Worm (Caenorhabditis elegans): ENCODE results near the gene his-2.

- no peak for TF ChIP-seq ztf-23 (GFP tag; IDR thresholded peaks at IDR 0.05)
- no peak for TF ChIP-seq T22C8.4 (GFP tag; IDR thresholded peaks at IDR 0.05)
- no peak for TF ChIP-seq cog-1 (tag; optimal IDR thresholded peaks at IDR 0.05)
- TF ChIP-seq flt-1 (GFP tag; IDR thresholded peaks at IDR 0.05), result no peak
- no peak for TF ChIP-seq klf-2 (GFP tag; conservative IDR thresholded peaks at IDR 0.05)
- no peak for TF ChIP-seq ref-1 (GFP tag; conservative IDR thresholded peaks at IDR 0.05)
- no peak for TF ChIP-seq med-1 (GFP tag; optimal IDR thresholded peaks at IDR 0.05; ENCODE audit: insufficient read depth)
These were observed 4.5 kb upstream of the his-2 start, which contains the start of gene ZK285.2 for ce11 chrV:16046573-16046972.

All from whole organism, midembryonic.